Fruit fly (Drosophila melanogaster) ovary, adult (tissue): ENCODE results near the gene Sema1a.

Experiments used
- CG17801 ChIP-seq: fragments of 200-800 bp; optimal IDR thresholded peaks from 2 replicates; lab custom pipeline; 2019; ENCODE audit warnings: missing biosample characterization, mild to moderate bottlenecking, missing genetic modification characterization, moderate library complexity; ENCODE audit not compliant: partially characterized antibody

The Sema1a gene

dm6 chr2L:8570408-8571072 is 28.6 kb downstream of the Sema1a start:
- TF ChIP-seq CG17801 (GFP tag; lab: Kevin White, UChicago): peak; percentile 2

- TF ChIP-seq CG17801 (GFP tag; lab: Kevin White, UChicago): no peak
Observed at dm6 chr2L:8572900-8573299, 31.0 kb downstream of the Sema1a start.

dm6 chr2L:8574258-8574657 is 32.3 kb downstream of the Sema1a start:
- no peak for TF ChIP-seq CG17801 (GFP tag; lab: Kevin White, UChicago)

dm6 chr2L:8574947-8575346 is 33.0 kb downstream of the Sema1a start:
- peak; percentile 66 for TF ChIP-seq CG17801 (GFP tag; lab: Kevin White, UChicago)

DNA sequence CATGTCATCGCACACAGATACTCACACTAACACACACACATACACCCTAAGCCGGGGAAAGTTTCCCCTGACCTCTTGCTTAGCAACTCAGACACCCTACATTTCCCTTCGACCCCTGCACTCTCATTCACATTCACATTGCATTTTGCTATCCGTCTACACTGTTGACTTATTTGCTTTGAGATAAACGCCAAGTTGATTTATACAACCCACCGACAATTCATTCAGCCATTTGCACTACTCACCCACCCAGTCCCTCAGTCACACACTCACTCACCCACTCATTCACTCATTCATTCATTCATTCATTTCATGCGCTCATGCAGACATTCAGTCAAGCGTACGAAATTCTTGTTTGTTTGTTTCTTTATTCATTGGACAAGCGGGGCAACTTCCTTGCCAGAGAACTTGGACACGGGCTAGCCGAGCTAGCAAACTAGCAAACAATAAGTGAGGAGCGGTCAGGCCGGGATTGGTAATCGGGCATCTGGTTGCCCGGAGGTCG is 34.6 kb downstream of the Sema1a start:
- TF ChIP-seq CG17801 (GFP tag; lab: Kevin White, UChicago): no peak

DNA sequence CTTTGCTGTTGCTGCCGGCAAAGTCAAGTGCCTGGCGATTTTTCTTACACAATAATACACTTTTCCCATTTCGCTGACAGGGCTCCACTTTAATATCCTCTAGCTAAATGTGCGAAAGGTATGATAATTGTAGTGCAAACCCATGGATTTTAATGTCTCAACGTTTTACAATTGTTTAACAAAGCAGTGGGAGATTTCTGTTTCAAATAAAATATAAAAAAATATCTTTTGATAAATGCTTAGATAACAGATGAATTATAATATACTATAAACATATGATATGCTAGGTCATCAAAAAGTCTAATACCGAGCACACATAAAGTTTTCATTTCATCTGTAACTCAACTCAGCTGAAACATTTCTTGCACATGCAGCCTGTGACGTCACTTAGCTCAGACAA is 37.9 kb downstream of the Sema1a start:
- no peak for TF ChIP-seq CG17801 (GFP tag; lab: Kevin White, UChicago)

DNA sequence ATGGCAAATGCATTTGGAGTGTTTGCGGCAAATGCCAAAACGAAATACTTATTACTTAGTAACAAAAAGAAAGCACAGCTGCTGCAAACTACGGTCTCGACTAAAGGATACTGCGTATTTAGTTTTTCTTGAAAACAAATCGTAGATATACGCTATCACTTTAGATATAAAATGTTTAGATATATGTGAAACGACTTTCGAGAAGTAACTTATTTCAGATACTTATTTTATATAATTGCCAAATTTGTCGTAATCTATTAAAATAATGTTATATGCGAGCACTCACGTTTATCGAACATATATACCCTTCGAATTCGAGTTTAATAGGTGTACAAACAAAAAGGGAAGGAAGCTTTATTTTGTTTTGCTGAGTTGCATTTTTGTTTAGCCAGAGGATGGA is 41.2 kb downstream of the Sema1a start:
- TF ChIP-seq CG17801 (GFP tag; lab: Kevin White, UChicago): no peak

- no peak for TF ChIP-seq CG17801 (GFP tag; lab: Kevin White, UChicago)
Observed at dm6 chr2L:8585027-8585701, 43.2 kb downstream of the Sema1a start.

DNA sequence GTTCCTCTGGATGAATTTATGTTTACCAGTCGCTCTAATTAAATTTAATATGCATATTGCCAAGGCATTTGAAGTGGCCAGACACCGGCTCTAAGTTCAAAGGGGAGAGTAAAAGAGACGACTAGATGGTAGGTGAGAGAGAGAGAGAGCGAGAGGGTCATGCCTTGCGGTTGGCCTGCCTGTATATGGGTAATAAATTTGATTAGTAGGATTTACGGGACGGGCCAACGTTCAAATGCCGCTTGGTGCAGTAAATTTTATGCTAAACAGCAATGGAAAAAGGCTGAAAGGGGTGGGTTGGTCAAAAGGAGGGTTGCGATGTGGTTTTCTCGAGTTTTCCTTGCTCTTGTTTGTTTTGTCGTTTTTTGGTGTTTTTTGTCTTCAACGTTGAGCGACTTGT is 46.0 kb downstream of the Sema1a start:
- TF ChIP-seq CG17801 (GFP tag; lab: Kevin White, UChicago): no peak

- no peak for TF ChIP-seq CG17801 (GFP tag; lab: Kevin White, UChicago)
Observed at dm6 chr2L:8588776-8589175, 46.8 kb downstream of the Sema1a start.

DNA sequence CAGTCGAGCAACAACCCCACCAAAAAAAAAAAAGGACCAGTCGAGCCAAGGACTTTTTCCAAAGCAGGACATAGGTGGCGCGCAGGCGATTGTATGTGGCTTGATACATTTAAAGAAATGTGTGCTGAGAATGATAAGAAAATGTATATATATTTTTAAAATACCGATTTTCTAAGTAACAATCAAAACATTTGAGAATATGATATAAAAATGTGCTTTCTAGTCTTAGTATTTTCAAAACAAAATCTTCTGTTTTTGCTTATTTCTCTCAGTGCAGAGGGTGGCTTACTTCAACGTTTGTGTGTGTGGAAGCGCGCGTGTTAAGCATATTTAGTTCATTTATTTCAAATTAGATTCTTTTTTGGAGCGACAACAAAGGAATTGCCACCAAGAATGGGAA is 60.7 kb downstream of the Sema1a start:
- no peak for TF ChIP-seq CG17801 (GFP tag; lab: Kevin White, UChicago)

dm6 chr2L:8610855-8611254 is 68.9 kb downstream of the Sema1a start:
- TF ChIP-seq CG17801 (GFP tag; lab: Kevin White, UChicago): no peak

- TF ChIP-seq CG17801 (GFP tag; lab: Kevin White, UChicago): no peak
Observed at dm6 chr2L:8611977-8612593, 70.1 kb downstream of the Sema1a start.

DNA sequence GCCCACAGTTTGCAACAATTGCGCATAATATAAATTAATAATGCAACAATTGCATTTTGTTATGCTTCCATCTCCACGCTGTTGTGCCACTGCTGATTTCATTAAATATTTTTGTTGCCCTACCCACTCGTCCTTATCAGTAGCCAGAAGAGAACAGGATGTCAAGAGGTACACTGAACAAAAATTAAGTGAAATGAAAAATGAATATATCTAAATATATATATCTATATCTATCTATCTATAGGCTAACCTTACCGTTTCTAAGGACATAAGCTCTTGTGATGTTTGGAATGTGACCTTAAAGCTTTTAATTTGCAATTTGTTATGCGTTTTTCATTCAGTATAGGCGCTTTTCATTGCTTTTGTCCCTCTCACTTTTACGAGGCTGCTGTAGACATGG is 70.7 kb downstream of the Sema1a start:
- TF ChIP-seq CG17801 (GFP tag; lab: Kevin White, UChicago): no peak

DNA sequence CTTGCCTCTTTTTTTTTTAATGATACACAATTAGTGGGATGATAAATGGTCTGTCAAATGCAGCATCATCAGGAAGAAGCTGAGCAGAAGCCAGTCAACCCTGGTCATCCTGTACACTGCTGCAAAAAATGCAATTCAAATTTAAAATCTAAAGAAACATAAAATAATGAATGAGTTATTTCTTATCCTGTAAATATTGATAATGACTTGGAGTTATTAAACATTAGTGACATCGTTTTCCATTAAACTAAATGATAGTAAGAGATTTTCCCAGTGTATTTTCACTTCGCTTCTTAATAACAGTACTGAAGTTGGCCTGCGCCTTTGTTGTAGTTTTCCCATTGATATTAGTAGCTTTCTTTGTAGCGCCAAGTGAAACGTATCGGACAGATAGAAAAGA is 73.0 kb downstream of the Sema1a start:
- TF ChIP-seq CG17801 (GFP tag; lab: Kevin White, UChicago): no peak
